Worm (Caenorhabditis elegans) whole organism, L1 larva: ENCODE data around the gene dao-3.

Experiments
- C04F5.9 ChIP-seq: sonication (generic microtip); optimal IDR thresholded peaks from 2 replicates; lab custom pipeline; 2016; ENCODE audit warnings: missing genetic modification characterization, missing compliant biosample characterization
- C16A3.4 ChIP-seq: fragments of 150-350 bp; optimal IDR thresholded peaks from 2 replicates; lab custom pipeline; 2014; ENCODE audit warnings: missing biosample characterization, missing genetic modification characterization
- C34B4.2 ChIP-seq: sonication (generic microtip); optimal IDR thresholded peaks from 2 replicates; lab custom pipeline; 2017; ENCODE audit warnings: mild to moderate bottlenecking, missing genetic modification characterization, missing compliant biosample characterization
- aha-1 ChIP-seq: fragments of 150-350 bp; optimal IDR thresholded peaks from 2 replicates; lab custom pipeline; 2014; ENCODE audit warnings: missing biosample characterization, missing genetic modification characterization
- ama-1 ChIP-seq: fragments of 150-350 bp; optimal IDR thresholded peaks from 2 replicates; lab custom pipeline; 2014
- ceh-8 ChIP-seq: fragments of 200-800 bp; sonication (Bioruptor generic); optimal IDR thresholded peaks from 2 replicates; lab custom pipeline; 2018; ENCODE audit warnings: mild to moderate bottlenecking, missing genetic modification characterization, moderate library complexity, missing compliant biosample characterization
- ceh-88 ChIP-seq: fragments of 200-800 bp; sonication (Bioruptor generic); IDR thresholded peaks from 2 replicates; pipeline ENCODE4 v1.3.6; 2022; ENCODE audit warnings: missing genetic modification characterization, missing compliant biosample characterization
- ceh-90 ChIP-seq: sonication (generic microtip); optimal IDR thresholded peaks from 2 replicates; lab custom pipeline; 2016; ENCODE audit warnings: missing genetic modification characterization, missing compliant biosample characterization
- dsc-1 ChIP-seq: sonication (generic microtip); optimal IDR thresholded peaks from 2 replicates; lab custom pipeline; 2016; ENCODE audit warnings: mild to moderate bottlenecking, missing genetic modification characterization, missing compliant biosample characterization
- efl-1 ChIP-seq, 4 experiments: fragments of 150-350 bp; optimal IDR thresholded peaks in 3 of 4; peaks in 1 of 4; 1 replicate in 1 of 4; 2 replicates in 3 of 4; lab custom pipeline; 2014; ENCODE audit warnings: missing biosample characterization in 2 of 4, missing genetic modification characterization in 2 of 4, missing genetic modification reagents in 2 of 4
- egl-13 ChIP-seq: sonication (generic microtip); optimal IDR thresholded peaks from 2 replicates; lab custom pipeline; 2016; ENCODE audit warnings: missing genotype, missing genetic modification reagents, missing genetic modification characterization, missing compliant biosample characterization
- egl-27 ChIP-seq, 2 experiments: fragments of 150-350 bp in 1 of 2; sonication (generic microtip); optimal IDR thresholded peaks; 3 replicates each; lab custom pipeline; 2017 to 2018; ENCODE audit warnings: missing biosample characterization in 2 of 2, missing genetic modification characterization in 2 of 2, missing genetic modification reagents in 2 of 2
- elt-2 ChIP-seq: sonication (generic microtip); optimal IDR thresholded peaks from 2 replicates; lab custom pipeline; 2016; ENCODE audit warnings: missing genetic modification characterization, mild to moderate bottlenecking, inconsistent platforms, missing compliant biosample characterization, missing genetic modification reagents
- fkh-4 ChIP-seq: sonication (generic microtip); optimal IDR thresholded peaks from 2 replicates; lab custom pipeline; 2016; ENCODE audit warnings: missing compliant biosample characterization, missing genetic modification characterization, borderline replicate concordance
- grh-1 ChIP-seq: fragments of 200-800 bp; sonication (Bioruptor generic); IDR thresholded peaks from 2 replicates; pipeline ENCODE4 v1.3.6; 2022; ENCODE audit warnings: missing genetic modification reagents, missing genetic modification characterization, missing compliant biosample characterization
- hlh-4 ChIP-seq: sonication (generic microtip); optimal IDR thresholded peaks from 2 replicates; lab custom pipeline; 2016; ENCODE audit warnings: mild to moderate bottlenecking, missing genetic modification characterization, missing compliant biosample characterization
- jun-1 ChIP-seq: fragments of 150-350 bp; optimal IDR thresholded peaks from 2 replicates; lab custom pipeline; 2014; ENCODE audit warnings: missing biosample characterization, missing genetic modification reagents, missing genetic modification characterization
- lin-13 ChIP-seq: fragments of 150-350 bp; optimal IDR thresholded peaks from 2 replicates; lab custom pipeline; 2014; ENCODE audit warnings: missing biosample characterization, missing genetic modification reagents, missing genetic modification characterization
- lin-14 ChIP-seq: fragments of 200-800 bp; sonication (Bioruptor generic); optimal IDR thresholded peaks from 2 replicates; lab custom pipeline; 2018; ENCODE audit warnings: mild to moderate bottlenecking, missing genetic modification characterization, moderate library complexity, missing compliant biosample characterization
- lin-15B ChIP-seq: fragments of 150-350 bp; sonication (generic microtip); optimal IDR thresholded peaks from 3 replicates; lab custom pipeline; 2014; ENCODE audit warnings: missing biosample characterization, missing genetic modification characterization
- lir-3 ChIP-seq: sonication (generic microtip); optimal IDR thresholded peaks from 2 replicates; lab custom pipeline; 2016; ENCODE audit warnings: mild to moderate bottlenecking, missing genetic modification characterization, moderate library complexity, missing compliant biosample characterization; ENCODE audit not compliant: poor library complexity
- mab-9 ChIP-seq: fragments of 200-800 bp; sonication (Bioruptor generic); IDR thresholded peaks from 2 replicates; pipeline ENCODE4 v1.3.6; 2022; ENCODE audit warnings: missing genetic modification reagents, missing genetic modification characterization, missing compliant biosample characterization
- mep-1 ChIP-seq: fragments of 150-350 bp; optimal IDR thresholded peaks from 2 replicates; lab custom pipeline; 2014; ENCODE audit warnings: missing biosample characterization, missing genetic modification characterization
- nhr-11 ChIP-seq: fragments of 150-350 bp; optimal IDR thresholded peaks from 2 replicates; lab custom pipeline; 2014; ENCODE audit warnings: missing biosample characterization, missing genetic modification characterization
- nhr-20 ChIP-seq: sonication (generic microtip); optimal IDR thresholded peaks from 2 replicates; lab custom pipeline; 2016; ENCODE audit warnings: mild to moderate bottlenecking, missing genetic modification characterization, missing compliant biosample characterization
- nhr-71 ChIP-seq: sonication (generic microtip); optimal IDR thresholded peaks from 2 replicates; lab custom pipeline; 2016; ENCODE audit warnings: mild to moderate bottlenecking, missing genetic modification characterization, moderate library complexity, missing compliant biosample characterization
- nhr-76 ChIP-seq: sonication (generic microtip); optimal IDR thresholded peaks from 2 replicates; lab custom pipeline; 2017; ENCODE audit warnings: missing biosample characterization, missing genetic modification characterization
- nhr-84 ChIP-seq: sonication (generic microtip); optimal IDR thresholded peaks from 2 replicates; lab custom pipeline; 2017; ENCODE audit warnings: missing biosample characterization, missing genetic modification characterization
- skn-1 ChIP-seq: fragments of 150-350 bp; optimal IDR thresholded peaks from 2 replicates; lab custom pipeline; 2014; ENCODE audit warnings: missing biosample characterization, missing genetic modification characterization
- snpc-4 ChIP-seq: fragments of 150-350 bp; optimal IDR thresholded peaks from 2 replicates; lab custom pipeline; 2014; ENCODE audit warnings: missing biosample characterization, missing genetic modification characterization
- snu-23 ChIP-seq: sonication (generic microtip); optimal IDR thresholded peaks from 2 replicates; lab custom pipeline; 2016; ENCODE audit warnings: missing genetic modification characterization, missing compliant biosample characterization
- sox-4 ChIP-seq: sonication (generic microtip); optimal IDR thresholded peaks from 2 replicates; lab custom pipeline; 2016; ENCODE audit warnings: missing genetic modification characterization, missing compliant biosample characterization
- sptf-1 ChIP-seq: fragments of 150-350 bp; optimal IDR thresholded peaks from 2 replicates; lab custom pipeline; 2014; ENCODE audit warnings: missing biosample characterization, missing genetic modification characterization
- sup-37 ChIP-seq: fragments of 200-800 bp; sonication (Bioruptor generic); optimal IDR thresholded peaks from 2 replicates; lab custom pipeline; 2018; ENCODE audit warnings: mild to moderate bottlenecking, missing genetic modification characterization, missing compliant biosample characterization
- tbx-2 ChIP-seq: sonication (generic microtip); optimal IDR thresholded peaks from 2 replicates; lab custom pipeline; 2016; ENCODE audit warnings: missing genetic modification characterization, missing compliant biosample characterization
- tlp-1 ChIP-seq: fragments of 150-350 bp; optimal IDR thresholded peaks from 2 replicates; lab custom pipeline; 2014; ENCODE audit warnings: missing biosample characterization, missing genetic modification characterization
- unc-62 ChIP-seq: fragments of 150-350 bp; optimal IDR thresholded peaks from 2 replicates; lab custom pipeline; 2014; ENCODE audit warnings: missing biosample characterization, missing genetic modification reagents, missing genetic modification characterization
- xbp-1 ChIP-seq: sonication (generic microtip); optimal IDR thresholded peaks from 2 replicates; lab custom pipeline; 2016; ENCODE audit warnings: missing genetic modification characterization, missing compliant biosample characterization

The dao-3 gene

DNA sequence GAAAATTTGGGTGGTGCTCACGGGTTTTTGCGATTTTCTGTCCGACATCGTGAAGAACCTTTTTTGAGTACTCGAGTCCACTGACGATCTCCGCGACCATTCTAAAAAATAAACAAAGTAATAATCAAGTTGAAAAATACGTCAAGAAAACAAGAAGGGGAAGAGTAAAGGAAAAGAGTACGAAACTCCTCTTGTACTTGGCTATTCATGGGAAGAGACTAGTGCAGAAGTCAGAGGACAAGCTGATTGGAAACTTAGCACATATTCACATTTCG lies at the start of gene dao-3:
TSS of gene dao-3 (minus strand) at position 101 of the 275 bp plus-strand sequence.
- TF ChIP-seq mab-9 (GFP tag; lab: Robert Waterston, UW) = no peak
- no peak for TF ChIP-seq snpc-4 (tag; lab: Kevin White, UChicago)
- TF ChIP-seq C16A3.4 (tag; lab: Kevin White, UChicago) = no peak
- TF ChIP-seq sox-4 = no peak
- TF ChIP-seq skn-1 = no peak

DNA sequence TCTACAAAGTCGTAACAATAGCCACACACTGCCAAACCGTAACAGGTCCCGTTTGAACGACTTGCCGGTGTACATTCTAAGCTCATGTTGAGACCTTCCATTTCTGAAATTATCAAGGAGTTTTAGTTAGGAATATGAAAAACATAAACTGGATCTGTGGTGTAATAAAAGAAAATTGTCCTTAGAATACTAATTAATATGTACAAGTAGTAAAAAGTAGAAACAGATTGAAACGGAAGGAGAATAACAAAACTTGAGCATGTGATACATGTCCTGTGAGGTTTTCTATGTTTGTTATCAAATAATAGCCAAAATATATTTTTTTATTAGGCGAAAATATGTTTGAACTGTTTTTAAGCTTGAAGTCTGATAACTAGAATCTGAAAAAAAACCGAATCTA lies 43.2 kb upstream of the dao-3 start, which contains the start of gene frpr-1:
TSS of gene frpr-1 (minus strand) at position 101 of the 400 bp plus-strand sequence.
- TF ChIP-seq snu-23 (no peak), sptf-1 (tag; lab: Kevin White, UChicago) (no peak), lin-13 (GFP tag; lab: Kevin White, UChicago) (no peak), aha-1 (tag; lab: Kevin White, UChicago) (no peak), grh-1 (no peak), tbx-2 (no peak), nhr-20 (tag; lab: Kevin White, UChicago) (no peak), ceh-90 (tag; lab: Kevin White, UChicago) (no peak), unc-62 (no peak), jun-1 (tag; lab: Kevin White, UChicago) (no peak), hlh-4 (no peak), sup-37 (no peak), xbp-1 (tag; lab: Kevin White, UChicago) (no peak), nhr-71 (tag; lab: Kevin White, UChicago) (no peak), nhr-84 (tag; lab: Kevin White, UChicago) (no peak), ceh-88 (GFP tag; lab: Robert Waterston, UW) (no peak)

DNA sequence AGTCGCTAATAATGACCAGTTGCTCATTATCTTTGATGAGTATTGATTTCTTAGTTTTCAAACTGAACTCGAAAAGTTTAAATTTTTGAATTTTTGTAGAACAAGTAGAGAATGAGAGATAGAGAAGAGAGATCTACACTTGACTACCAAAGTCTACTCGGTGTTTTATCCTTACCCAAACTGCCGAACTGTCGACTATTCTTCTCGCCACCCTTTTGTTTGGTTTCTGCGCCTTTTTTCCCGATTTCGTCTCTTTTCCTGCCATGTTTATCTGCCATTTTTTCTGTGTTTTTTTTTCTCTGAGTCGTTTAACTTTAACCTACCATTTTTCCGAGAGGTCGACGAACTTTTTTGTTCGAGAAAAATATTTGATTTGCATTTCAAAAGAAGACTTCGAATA lies 36.8 kb upstream of the dao-3 start, which contains the start of gene C02B8.12:
TSS of gene C02B8.12 (minus strand) at position 175 of the 400 bp plus-strand sequence.
- TF ChIP-seq lin-14 (GFP tag; lab: Kevin White, UChicago) (peak; percentile 15), nhr-11 (no peak)

DNA sequence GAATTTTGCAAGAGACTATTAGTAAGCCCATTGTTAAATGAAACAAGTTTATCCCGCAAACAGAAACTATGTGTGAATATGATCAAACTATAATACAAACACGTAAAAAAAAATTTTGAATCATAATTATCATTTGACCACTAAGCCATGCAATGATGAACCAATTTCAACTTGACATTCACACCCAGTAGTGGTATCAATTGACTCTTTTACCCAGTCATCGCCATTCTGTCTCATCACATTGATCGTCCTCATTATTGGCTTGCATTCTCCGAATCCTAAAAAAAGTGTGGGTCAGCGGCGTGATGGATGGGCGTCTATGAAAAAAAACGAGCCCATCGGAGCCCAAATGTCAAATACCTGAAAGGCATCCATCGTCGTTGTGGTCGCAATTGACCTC lies 33.9 kb upstream of the dao-3 start:
- TF ChIP-seq tlp-1 (tag; lab: Kevin White, UChicago) = no peak
- no peak for TF ChIP-seq ama-1 (lab: Kevin White, UChicago)
- TF ChIP-seq elt-2 (tag; lab: Kevin White, UChicago) = no peak
- no peak for TF ChIP-seq C34B4.2
- no peak for TF ChIP-seq lin-15B (tag; lab: Kevin White, UChicago)
- TF ChIP-seq C04F5.9 = no peak
- TF ChIP-seq efl-1 (optimal IDR thresholded peaks at IDR 0.05; lab: Kevin White, UChicago) = no peak
- TF ChIP-seq efl-1 (GFP tag; optimal IDR thresholded peaks at IDR 0.05 in 1 of 2; lab: Kevin White, UChicago) = no peak
- no peak for TF ChIP-seq egl-27 (tag; optimal IDR thresholded peaks at IDR 0.05; lab: Kevin White, UChicago)
- no peak for TF ChIP-seq egl-13 (tag; lab: Kevin White, UChicago)
- no peak for TF ChIP-seq lin-14 (GFP tag; lab: Kevin White, UChicago)
- TF ChIP-seq mep-1 (tag; lab: Kevin White, UChicago) = no peak
- TF ChIP-seq lir-3 (tag; lab: Kevin White, UChicago) = no peak
- TF ChIP-seq nhr-76 (tag; lab: Kevin White, UChicago) = no peak

DNA sequence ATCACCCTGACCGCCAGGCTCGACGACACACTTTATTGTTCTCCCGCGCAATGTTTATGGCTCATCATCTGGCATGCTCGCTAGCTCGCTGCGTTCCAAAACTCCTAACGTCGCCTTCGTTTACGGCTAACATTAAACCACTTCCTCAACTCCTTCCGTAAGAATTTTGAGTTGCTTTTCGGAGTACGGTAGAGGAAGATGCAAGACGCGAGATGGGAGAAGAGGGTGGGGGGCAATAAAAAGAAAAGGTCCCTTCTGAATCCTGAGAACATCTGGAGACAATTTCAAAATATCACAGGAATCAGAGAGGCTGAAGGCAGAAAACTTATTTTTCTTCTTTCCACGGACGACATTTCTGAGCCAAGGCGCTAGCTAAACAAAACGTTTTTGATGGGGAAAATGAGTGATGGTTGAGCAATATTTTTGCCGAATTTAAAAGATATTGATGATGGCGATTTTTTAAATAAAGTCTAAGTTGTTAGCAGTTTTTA lies 31.5 kb upstream of the dao-3 start:
- TF ChIP-seq ceh-8 (no peak), fkh-4 (tag; lab: Kevin White, UChicago) (peak; percentile 62), dsc-1 (peak; percentile 84)
